Worm (Caenorhabditis elegans): ENCODE data around the gene F58H1.7.
A peak's percentile ranks its signal among the peaks of the same experiment; 100 is the strongest.

F58H1.7 gene

ce11 chrV:12004501-12004940 is 39.9 kb upstream of the F58H1.7 start:
- TF ChIP-seq ceh-79 (tag; optimal IDR thresholded peaks at IDR 0.05) (no peak), hmg-1.2 (GFP tag; IDR thresholded peaks at IDR 0.05) (peak; percentile 26; the same call in 1 of the 2 replicates), akir-1 (GFP tag; optimal IDR thresholded peaks at IDR 0.05) (no peak), snpc-4 (GFP tag; optimal IDR thresholded peaks at IDR 0.05) (no peak), snpc-4 (tag; optimal IDR thresholded peaks at IDR 0.05) (peak in 1 of 4 experiments; percentile 0), mel-28 (tag; optimal IDR thresholded peaks at IDR 0.05; ENCODE audit: borderline replicate concordance) (no peak), gei-17 (GFP tag; optimal IDR thresholded peaks at IDR 0.05) (peak; percentile 28), fkh-3 (tag; optimal IDR thresholded peaks at IDR 0.05) (no peak), Y79H2A.3 (GFP tag; conservative IDR thresholded peaks at IDR 0.05) (0 out of 2 replicates have a peak, but pooled peaks have one; percentile 8), ztf-28 (GFP tag; IDR thresholded peaks at IDR 0.05) (no peak), F55B11.4 (tag; optimal IDR thresholded peaks at IDR 0.05; ENCODE audit: borderline replicate concordance, insufficient read depth) (no peak), attf-6 (GFP tag; IDR thresholded peaks at IDR 0.05) (0 out of 2 replicates have a peak, but pooled peaks have one; percentile 26), ets-4 (GFP tag; optimal IDR thresholded peaks at IDR 0.05) (no peak), C06A6.2 (GFP tag; conservative IDR thresholded peaks at IDR 0.05) (no peak), lsl-1 (GFP tag; optimal IDR thresholded peaks at IDR 0.05) (no peak), nhr-120 (GFP tag; IDR thresholded peaks at IDR 0.05) (no peak), lin-26 (GFP tag; IDR thresholded peaks at IDR 0.05) (no peak), egl-44 (GFP tag; IDR thresholded peaks at IDR 0.05) (no peak), chd-7 (tag; optimal IDR thresholded peaks at IDR 0.05) (no peak), ama-1 (optimal IDR thresholded peaks at IDR 0.05) (no peak), ama-1 (GFP tag; optimal IDR thresholded peaks at IDR 0.05) (no peak), dpff-1 (tag; optimal IDR thresholded peaks at IDR 0.05) (no peak), pha-4 (tag; optimal IDR thresholded peaks at IDR 0.05) (no peak), him-1 (tag; optimal IDR thresholded peaks at IDR 0.05) (no peak), hrde-1 (tag; optimal IDR thresholded peaks at IDR 0.05; ENCODE audit: borderline replicate concordance) (no peak), ztf-3 (GFP tag; optimal IDR thresholded peaks at IDR 0.05) (no peak), nfya-2 (GFP tag; IDR thresholded peaks at IDR 0.05) (no peak), Y56A3A.18 (GFP tag; IDR thresholded peaks at IDR 0.05) (peak; percentile 88; the same call in 1 of the 2 replicates), mxl-1 (tag; optimal IDR thresholded peaks at IDR 0.05) (no peak), rec-8 (tag; optimal IDR thresholded peaks at IDR 0.05) (no peak), madf-6 (GFP tag; IDR thresholded peaks at IDR 0.05) (peak; percentile 40; the same call in 1 of the 2 replicates), cebp-1 (GFP tag; IDR thresholded peaks at IDR 0.05) (no peak), cebp-1 (tag; optimal IDR thresholded peaks at IDR 0.05) (peak; percentile 29), die-1 (tag; optimal IDR thresholded peaks at IDR 0.05) (no peak), rcor-1 (GFP tag; IDR thresholded peaks at IDR 0.05) (no peak), sea-2 (GFP tag; IDR thresholded peaks at IDR 0.05) (no peak), madf-10 (tag; optimal IDR thresholded peaks at IDR 0.05) (peak; percentile 64), lir-1 (GFP tag; conservative IDR thresholded peaks at IDR 0.05) (no peak), ekl-4 (GFP tag; IDR thresholded peaks at IDR 0.05) (peak; percentile 82), tbx-9 (tag; optimal IDR thresholded peaks at IDR 0.05; ENCODE audit: borderline replicate concordance) (no peak), ceh-100 (GFP tag; IDR thresholded peaks at IDR 0.05) (no peak), zfh-2 (GFP tag; conservative IDR thresholded peaks at IDR 0.05) (no peak), hlh-12 (tag; optimal IDR thresholded peaks at IDR 0.05) (no peak), F39B2.1 (GFP tag; IDR thresholded peaks at IDR 0.05) (no peak), ztf-6 (GFP tag; IDR thresholded peaks at IDR 0.05) (no peak), sptf-2 (GFP tag; optimal IDR thresholded peaks at IDR 0.05) (no peak), unc-130 (GFP tag; optimal IDR thresholded peaks at IDR 0.05) (no peak), pbrm-1 (GFP tag; IDR thresholded peaks at IDR 0.05) (peak; percentile 74; the same call in 1 of the 2 replicates), bed-1 (GFP tag; IDR thresholded peaks at IDR 0.05) (no peak), T07F8.4 (tag; optimal IDR thresholded peaks at IDR 0.05) (no peak)
